Worm (Caenorhabditis elegans) whole organism, dauer: ENCODE data around the gene R02F2.9.

Experiments
- unc-62 ChIP-seq: sonication (generic microtip); optimal IDR thresholded peaks from 2 replicates; lab custom pipeline; 2017; ENCODE audit warnings: missing biosample characterization, missing genetic modification reagents, missing genetic modification characterization

The R02F2.9 gene

DNA sequence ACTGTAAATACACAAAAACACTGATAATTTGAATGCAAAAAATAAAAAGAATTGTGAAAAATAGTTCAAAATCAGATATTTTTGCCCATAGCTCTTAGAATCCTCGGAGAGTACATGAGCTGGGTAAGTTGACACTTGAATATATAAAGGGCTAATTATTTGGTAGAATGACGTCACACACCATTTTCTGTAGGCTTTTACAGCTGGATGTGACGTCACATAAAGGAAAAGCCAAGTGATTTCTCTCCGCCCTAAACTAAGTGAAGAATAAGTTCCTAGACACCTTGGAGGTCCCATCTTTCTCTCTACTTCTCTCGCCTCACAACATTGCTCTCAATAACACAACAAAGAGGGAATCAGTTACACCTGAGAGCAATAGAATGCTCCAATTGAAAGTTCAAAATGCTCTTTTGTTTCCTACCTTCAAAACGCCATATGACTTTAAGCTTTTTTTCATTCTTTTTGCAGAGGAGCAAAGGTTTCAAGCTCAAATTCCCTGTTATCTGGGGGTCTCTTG, 11.8 kb upstream of the R02F2.9 start, which contains the start of gene osg-1:
Gene osg-1, plus strand, starts transcription at position 467 of the 517 bp plus-strand sequence.
- TF ChIP-seq unc-62 (GFP tag; lab: Kevin White, UChicago) = no peak

DNA sequence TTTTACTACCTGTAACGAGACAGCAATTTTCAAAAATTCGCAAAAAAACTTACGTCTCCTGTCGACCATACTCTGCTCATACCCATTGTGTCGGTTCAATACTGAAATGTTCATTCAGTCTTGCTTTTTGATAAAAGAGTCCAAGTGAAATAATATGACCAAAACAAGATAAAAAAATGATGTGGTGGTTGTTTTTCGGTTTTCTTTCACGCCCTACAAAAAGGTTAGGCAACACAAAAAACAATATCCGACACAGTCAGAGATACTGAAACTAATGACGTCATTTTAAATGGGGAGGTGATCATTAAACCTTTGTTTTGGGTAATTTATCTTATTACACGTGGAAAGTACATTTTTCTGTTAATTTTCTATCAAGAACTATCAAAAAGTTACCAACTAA, 3.8 kb upstream of the R02F2.9 start, which contains the start of gene R02F2.8:
Gene R02F2.8, minus strand, starts transcription at position 101 of the 400 bp plus-strand sequence.
- no peak for TF ChIP-seq unc-62 (GFP tag; lab: Kevin White, UChicago)

DNA sequence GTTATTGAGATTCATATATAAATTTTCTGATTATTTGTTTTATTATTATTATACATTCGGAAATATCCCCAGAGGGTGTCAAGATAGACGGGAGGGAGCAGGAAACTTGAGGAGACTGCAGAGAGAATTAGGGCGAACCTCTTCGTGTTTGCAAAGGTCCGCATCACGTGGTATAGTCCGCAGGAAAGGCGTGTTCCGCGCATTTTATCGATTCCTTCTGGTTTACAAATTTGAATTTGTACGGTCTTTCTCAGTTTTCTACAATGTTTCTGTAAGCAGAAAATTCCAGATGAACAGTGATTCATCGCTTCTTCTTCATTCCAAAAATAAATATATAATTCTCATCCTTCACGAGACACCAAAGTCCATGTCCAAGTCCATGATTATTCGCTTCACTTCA, 952 bp downstream of the R02F2.9 start:
- TF ChIP-seq unc-62 (GFP tag; lab: Kevin White, UChicago) = no peak

DNA sequence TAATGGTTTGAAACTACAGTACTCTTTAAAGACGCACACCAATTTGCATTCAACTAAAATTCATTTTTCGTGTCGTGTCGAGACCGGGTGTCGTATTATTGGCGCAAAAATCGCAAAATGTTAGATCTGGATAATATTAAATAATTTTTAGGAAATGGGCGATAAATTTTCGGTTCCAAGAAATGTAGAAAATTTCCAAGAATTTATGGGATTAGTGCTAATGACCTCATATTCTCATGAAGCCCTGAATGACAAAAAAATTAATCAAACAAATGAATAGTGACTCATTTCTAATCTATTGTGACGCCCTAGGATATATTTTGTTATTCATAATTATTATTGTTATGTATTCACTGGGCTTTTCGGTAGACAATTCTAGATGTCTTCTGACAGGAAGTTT, 1.7 kb downstream of the R02F2.9 start:
- no peak for TF ChIP-seq unc-62 (GFP tag; lab: Kevin White, UChicago)

DNA sequence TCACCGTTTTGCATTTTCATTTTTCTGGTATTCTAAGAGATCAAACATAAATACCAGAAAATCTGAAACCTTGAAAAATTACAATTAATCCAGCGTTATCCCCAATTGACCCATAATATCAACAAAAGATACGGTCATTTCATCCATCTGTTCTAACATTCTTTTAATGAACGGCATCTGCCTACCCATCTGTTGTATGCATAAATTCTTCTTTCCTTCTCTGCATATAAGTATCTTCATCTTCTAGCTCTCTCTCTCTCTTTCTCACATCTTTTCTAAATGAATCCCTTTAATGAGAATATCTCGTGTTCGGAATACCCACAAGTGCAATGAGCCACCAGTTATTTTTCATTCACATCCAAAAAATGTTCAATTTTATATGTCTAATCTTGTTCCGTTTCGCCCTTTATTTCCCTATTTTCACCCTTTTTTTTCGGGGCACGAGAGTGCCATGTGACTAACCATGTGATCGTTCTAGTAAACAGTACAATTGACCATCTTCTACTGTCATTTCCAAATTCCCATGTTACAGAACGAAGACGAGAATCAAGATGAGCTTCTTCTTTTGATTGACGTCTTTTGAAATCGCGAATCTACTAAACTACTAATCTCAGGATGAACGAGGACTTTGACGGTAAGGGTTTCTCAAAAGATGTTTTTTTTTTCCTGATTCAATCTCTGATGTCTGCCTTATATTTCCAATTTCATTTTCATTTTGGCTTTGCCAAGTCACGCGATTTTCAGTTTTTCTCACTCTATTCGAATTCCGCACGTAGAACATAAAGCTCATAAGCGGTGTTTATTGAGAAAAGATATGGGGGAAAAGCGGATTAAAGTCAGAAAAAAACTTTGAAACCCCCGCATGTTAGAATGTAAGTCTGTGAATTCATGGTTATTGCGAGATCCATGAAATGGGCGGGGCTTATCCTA, 2.6 kb downstream of the R02F2.9 start, which contains the start of gene R02F2.1:
Gene R02F2.1, plus strand, starts transcription at position 528 of the 930 bp plus-strand sequence.
- no peak for TF ChIP-seq unc-62 (GFP tag; lab: Kevin White, UChicago)

DNA sequence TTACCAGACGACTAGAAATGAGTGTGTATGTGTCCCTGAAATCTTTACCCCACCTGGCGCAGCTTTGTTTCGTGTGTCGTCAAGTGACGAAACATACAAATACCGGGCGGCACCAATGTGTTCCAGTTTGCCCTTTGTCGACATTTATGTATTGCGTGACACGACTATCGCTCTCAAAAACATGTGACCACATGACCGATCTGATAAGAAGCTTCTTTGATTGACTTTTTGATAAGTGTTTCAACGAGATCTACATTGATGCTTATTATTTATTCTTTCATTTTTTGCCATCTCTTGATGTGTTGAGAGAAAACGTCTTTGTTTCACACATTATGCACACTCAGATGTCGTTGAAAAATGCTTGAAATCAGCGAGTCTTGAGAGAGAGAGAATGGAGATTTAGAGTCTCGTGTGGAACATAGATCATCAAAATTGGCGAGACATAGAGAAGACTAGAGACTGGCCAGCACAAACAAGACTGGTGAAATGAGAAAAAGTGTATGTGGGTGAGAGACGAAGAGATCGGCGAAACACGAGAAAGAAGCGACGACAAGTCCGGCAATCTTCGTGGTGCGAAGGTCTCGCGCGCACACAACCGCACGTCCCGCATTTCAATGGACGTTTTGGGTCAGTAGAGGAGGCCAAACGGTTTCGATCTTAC, 4.1 kb downstream of the R02F2.9 start:
- no peak for TF ChIP-seq unc-62 (GFP tag; lab: Kevin White, UChicago)

DNA sequence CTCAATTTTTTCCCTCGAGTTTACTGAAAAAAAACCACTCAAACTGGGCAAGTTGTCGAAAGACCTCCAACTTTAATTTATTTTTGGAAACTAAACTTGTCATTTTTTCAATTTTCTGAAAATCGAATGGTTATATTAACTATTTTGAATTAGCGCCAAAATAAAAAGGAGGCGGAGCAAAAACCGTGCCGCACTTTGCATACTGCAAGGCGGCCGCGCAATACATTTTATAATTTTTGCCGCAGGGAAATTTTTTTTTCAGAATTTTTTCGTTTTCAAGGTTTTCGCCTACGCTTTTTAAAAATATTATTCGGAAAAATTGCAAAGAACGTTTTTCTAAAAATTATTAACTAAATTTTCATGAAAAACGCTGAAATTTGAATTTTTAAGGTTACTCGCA, 4.7 kb downstream of the R02F2.9 start:
- no peak for TF ChIP-seq unc-62 (GFP tag; lab: Kevin White, UChicago)

DNA sequence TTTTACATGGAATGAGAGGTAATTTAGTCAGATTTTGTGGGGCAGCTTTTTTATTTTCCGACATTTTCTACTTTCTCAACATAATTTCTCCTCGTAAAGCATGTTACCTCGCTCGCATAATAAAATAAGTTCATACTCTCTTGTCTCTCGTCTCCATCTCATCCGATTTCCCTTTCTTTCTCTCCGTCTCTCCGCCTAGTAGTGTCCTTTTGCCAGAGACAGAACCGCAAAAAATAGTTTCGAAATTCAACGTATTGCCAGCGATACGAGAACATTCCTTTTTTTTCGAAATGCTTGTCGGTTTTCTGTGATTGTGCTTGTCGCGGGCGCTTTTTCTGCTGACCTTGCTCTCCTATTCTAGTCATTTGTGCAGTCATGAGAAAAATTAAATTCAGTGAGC, 5.2 kb downstream of the R02F2.9 start:
- no peak for TF ChIP-seq unc-62 (GFP tag; lab: Kevin White, UChicago)

DNA sequence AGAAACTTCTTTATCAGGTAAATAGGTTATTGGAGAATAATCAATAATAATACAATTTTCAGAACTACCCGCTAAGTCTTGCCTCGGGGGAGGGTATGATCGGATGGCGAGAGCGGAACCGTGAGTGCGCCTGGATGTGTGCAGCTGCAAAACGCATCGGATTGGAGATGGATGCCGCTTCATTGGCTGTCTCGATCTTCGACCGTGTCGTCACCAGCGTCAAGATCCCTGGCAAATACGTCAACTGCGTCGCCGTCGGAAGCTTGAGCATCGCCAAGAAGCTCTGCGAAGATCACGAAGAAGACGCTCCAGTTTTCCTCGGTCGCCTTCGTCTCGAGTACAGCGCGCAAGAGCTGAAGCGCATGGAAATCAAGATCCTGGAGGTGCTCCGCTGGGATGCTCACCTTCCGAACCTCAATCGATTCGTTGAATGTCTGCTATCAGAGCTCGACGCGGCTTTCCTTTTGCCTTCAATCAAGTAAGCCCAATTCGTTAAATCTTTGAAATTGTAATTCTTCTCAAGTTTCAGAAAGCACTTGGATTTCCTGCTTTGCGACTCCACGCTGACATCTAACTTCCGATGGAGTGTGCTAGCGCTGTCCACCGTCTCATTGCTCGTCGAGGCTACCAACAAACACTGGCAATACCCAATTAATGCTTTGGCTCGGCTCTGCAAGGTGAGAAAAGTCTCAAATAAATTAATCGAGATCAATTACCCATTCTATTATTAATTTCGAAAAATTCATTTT, 5.9 kb downstream of the R02F2.9 start:
- no peak for TF ChIP-seq unc-62 (GFP tag; lab: Kevin White, UChicago)

DNA sequence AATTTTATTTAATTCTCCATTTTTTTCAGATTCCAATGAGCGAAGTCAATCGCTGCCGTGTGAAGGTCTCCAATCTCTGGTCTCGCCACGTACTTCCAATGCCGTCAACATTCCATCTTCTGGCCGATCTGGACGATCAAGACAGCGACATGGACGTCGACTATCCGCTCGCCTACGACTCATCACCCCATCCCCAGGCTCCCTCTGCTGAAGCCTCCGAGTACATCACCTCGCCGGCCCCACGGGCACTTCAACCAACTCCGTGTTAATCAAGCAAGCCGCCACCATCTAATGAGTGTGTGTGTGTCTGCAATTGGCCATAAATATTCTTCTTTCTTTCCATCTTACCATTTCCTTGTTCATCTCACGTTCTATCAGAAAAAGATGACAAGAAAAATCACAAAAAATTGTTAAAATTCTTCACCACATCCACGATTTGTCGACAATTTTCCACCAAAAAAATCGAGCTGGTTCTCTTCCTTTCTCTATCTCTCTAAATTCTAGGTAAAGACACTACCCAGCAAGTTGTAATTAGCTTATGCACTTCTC, 6.6 kb downstream of the R02F2.9 start:
- TF ChIP-seq unc-62 (GFP tag; lab: Kevin White, UChicago) = no peak

DNA sequence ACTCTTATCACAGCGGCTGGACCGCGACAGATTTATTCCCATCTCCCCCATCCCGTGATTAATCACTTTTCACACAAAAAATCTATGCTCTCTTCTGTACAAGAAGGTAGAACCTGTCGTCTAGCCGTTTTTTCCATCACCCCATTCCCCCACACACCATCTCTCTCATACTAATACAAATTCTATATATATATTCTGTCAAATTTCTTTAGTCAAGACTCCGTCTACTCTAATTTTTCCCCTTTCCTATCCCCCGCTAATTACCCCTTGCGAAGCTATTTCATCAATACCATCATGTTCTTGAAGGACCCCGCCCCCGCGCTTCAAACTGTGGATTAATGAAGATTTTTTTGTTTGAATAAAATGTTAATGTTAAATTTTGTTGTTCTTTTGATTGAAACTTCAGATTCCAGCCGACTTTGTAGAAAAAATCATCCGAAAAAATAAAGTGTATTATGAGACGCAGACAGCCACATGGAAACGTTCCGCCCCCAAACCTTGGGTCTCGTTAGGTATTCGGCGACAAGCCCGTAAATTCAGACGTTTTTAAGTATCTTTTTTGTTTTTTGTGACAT, 7.1 kb downstream of the R02F2.9 start:
- TF ChIP-seq unc-62 (GFP tag; lab: Kevin White, UChicago) = no peak

DNA sequence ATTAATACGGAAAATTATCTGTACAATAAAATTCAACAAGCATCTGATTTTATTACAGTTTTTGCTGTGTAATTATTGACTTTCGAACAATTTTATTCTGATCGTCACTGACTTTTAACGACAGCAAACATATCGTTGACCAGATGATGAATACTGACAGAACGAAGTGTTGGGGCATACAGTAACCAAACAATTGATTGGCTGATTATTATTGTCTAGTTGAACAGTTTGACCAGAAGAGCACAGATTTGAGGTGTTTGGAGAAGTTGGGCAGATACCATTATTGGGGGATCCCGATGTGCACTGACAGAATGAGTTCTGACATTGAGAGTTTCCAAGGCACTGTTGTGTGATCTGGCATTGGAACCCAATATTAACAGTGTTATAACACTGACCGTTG, 7.9 kb downstream of the R02F2.9 start:
- no peak for TF ChIP-seq unc-62 (GFP tag; lab: Kevin White, UChicago)

DNA sequence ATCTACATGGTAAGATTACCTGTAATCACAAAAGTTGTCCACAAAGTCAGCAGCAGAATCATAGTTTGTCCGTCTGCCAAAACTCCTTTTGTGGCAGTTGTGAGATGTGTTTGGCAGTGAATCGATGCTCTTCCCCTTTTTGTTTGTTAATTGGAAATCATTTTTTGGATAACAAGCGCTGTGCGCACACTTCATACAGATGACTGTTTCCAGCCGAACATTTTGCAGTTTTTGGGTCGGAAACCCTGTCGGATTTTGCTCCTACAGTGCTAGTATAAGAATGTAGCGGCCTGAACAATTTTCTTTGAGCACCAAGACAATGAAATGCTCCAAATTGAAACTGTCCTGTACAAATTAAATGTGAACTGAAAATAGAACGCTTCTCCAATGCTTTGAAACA, 9.7 kb downstream of the R02F2.9 start, which contains the start of gene D1044.7:
Gene D1044.7, minus strand, starts transcription at position 101 of the 400 bp plus-strand sequence.
- no peak for TF ChIP-seq unc-62 (GFP tag; lab: Kevin White, UChicago)

DNA sequence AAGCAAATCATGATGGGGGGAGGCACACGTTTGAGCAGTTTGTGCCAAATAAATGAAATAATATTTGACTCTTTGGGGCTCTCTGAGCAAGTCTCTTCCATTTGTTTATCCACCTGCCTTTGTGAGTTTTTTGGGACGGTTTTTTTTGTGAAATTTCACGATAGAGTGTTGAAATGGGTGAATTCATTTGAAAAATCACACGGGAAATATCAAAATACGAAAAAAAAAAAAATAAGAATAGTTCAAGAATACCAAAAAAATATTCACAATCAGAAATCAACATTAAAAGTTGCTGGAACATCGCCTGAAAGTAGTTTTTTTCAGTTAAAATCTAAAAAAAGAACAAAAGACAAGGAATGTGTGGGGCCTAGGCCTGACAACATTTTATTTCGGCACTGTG, 13.5 kb downstream of the R02F2.9 start, which contains the start of gene pqn-25:
Gene pqn-25, minus strand, starts transcription at position 101 of the 400 bp plus-strand sequence.
- TF ChIP-seq unc-62 (GFP tag; lab: Kevin White, UChicago) = no peak
